Fruit fly (Drosophila melanogaster): ENCODE measurements around the gene betaNACtes1.

The betaNACtes1 gene

dm6 chrX:14211250-14211944, 39.0 kb upstream of the betaNACtes1 start (continued):
- TF ChIP-seq fru (optimal IDR thresholded peaks at IDR 0.05) (no peak), wek (GFP tag; optimal IDR thresholded peaks at IDR 0.05) (no peak), CTCF (GFP tag; optimal IDR thresholded peaks at IDR 0.05) (no peak), tap (tag; optimal IDR thresholded peaks at IDR 0.05) (no peak), bsh (GFP tag; optimal IDR thresholded peaks at IDR 0.05) (peak in 1 of 2 experiments; percentile 5), stwl (tag; optimal IDR thresholded peaks at IDR 0.05) (peak; percentile 20), CG9797 (GFP tag; optimal IDR thresholded peaks at IDR 0.05) (no peak), eve (GFP tag; optimal IDR thresholded peaks at IDR 0.05) (no peak), lab (GFP tag; optimal IDR thresholded peaks at IDR 0.05) (peak; percentile 37), yki (optimal IDR thresholded peaks at IDR 0.05) (peak; percentile 37), CG16815 (GFP tag; optimal IDR thresholded peaks at IDR 0.05) (no peak), ham (GFP tag; IDR thresholded peaks at IDR 0.05) (no peak), esg (GFP tag; conservative IDR thresholded peaks at IDR 0.05) (no peak), sens (GFP tag) (peak; percentile 39), amos (GFP tag; IDR thresholded peaks at IDR 0.05; ENCODE audit: partially characterized antibody) (no peak; the same call in 1 of the 2 replicates), CG7556 (GFP tag; optimal IDR thresholded peaks at IDR 0.05) (peak; percentile 3), vvl (GFP tag; IDR thresholded peaks at IDR 0.05) (peak; percentile 44; the same call in 1 of the 2 replicates), CG1603 (tag; optimal IDR thresholded peaks at IDR 0.05) (peak; percentile 6), Dll (GFP tag; IDR thresholded peaks at IDR 0.05; ENCODE audit: partially characterized antibody) (no peak), HmgZ (tag; optimal IDR thresholded peaks at IDR 0.05) (no peak), CG12155 (GFP tag; optimal IDR thresholded peaks at IDR 0.05) (no peak), sd (tag; optimal IDR thresholded peaks at IDR 0.05) (peak; percentile 2), cato (GFP tag; optimal IDR thresholded peaks at IDR 0.05; ENCODE audit: borderline replicate concordance) (no peak), CG17912 (GFP tag; optimal IDR thresholded peaks at IDR 0.05) (no peak), dpn (GFP tag; optimal IDR thresholded peaks at IDR 0.05) (no peak), Sox102F (GFP tag; optimal IDR thresholded peaks at IDR 0.05) (peak; percentile 11), CG2116 (GFP tag; optimal IDR thresholded peaks at IDR 0.05) (peak; percentile 12)

dm6 chrX:14209209-14209781, 36.9 kb upstream of the betaNACtes1 start:
- TF ChIP-seq sqz (GFP tag; optimal IDR thresholded peaks at IDR 0.05) (peak; percentile 68), CG6791 (GFP tag; IDR thresholded peaks at IDR 0.05; ENCODE audit: partially characterized antibody) (no peak), odd (GFP tag; optimal IDR thresholded peaks at IDR 0.05) (no peak), Med (GFP tag) (peak; percentile 69), sd (tag; optimal IDR thresholded peaks at IDR 0.05) (peak; percentile 69), CG8281 (tag; optimal IDR thresholded peaks at IDR 0.05) (peak; percentile 0), gem (tag; optimal IDR thresholded peaks at IDR 0.05) (peak; percentile 6), grau (tag; optimal IDR thresholded peaks at IDR 0.05) (peak; percentile 46), sens (GFP tag) (peak; percentile 78), CG10959 (GFP tag; IDR thresholded peaks at IDR 0.05) (no peak), exex (tag; optimal IDR thresholded peaks at IDR 0.05) (peak; percentile 16), pb (GFP tag; optimal IDR thresholded peaks at IDR 0.05) (no peak), CG3281 (GFP tag; optimal IDR thresholded peaks at IDR 0.05) (peak; percentile 6), Ssrp (tag; optimal IDR thresholded peaks at IDR 0.05) (peak; percentile 21), ttk (GFP tag; IDR thresholded peaks at IDR 0.05) (no peak), eve (GFP tag; optimal IDR thresholded peaks at IDR 0.05) (peak in 1 of 2 experiments; percentile 34)

Measured in whole organism, embryonic.